Worm (Caenorhabditis elegans): ENCODE data around the gene tbx-34.

- TF ChIP-seq egl-18 (GFP tag; IDR thresholded peaks at IDR 0.05) (no peak), nhr-27 (tag; optimal IDR thresholded peaks at IDR 0.05) (no peak), pbrm-1 (GFP tag; IDR thresholded peaks at IDR 0.05) (no peak), ceh-40 (GFP tag; IDR thresholded peaks at IDR 0.05) (no peak)
Measured at ce11 chrIII:11240776-11241175, 22.7 kb upstream of the tbx-34 start.
